Worm (Caenorhabditis elegans): Measurements from ENCODE around the gene C42D4.19.

DNA sequence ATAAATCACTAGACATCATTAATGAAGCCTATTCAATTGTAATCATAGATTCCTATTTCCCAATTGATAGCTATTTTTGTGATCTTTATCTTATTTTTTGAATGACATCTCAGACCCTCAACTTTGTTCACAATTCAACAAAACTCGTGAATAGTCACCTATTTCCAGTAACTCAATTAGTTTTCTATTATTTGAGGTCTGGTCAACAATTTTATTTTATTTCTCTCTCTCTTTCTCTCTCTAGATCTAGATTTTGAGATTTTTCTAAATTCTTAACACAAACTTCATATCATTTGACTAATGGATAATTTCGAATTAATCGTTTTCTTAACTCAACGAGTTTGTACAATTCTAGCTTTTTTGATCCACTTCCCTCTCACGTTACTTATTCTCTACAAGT is 2.0 kb upstream of the C42D4.19 start, which contains the start of gene str-1:
- TF ChIP-seq nhr-12 (tag; optimal IDR thresholded peaks at IDR 0.05), result no peak
- TF ChIP-seq lin-32 (GFP tag; optimal IDR thresholded peaks at IDR 0.05), result no peak
- TF ChIP-seq snpc-4 (tag; optimal IDR thresholded peaks at IDR 0.05), result no peak
- no peak for TF ChIP-seq sptf-1 (tag; optimal IDR thresholded peaks at IDR 0.05)
- no peak for TF ChIP-seq flh-1 (GFP tag; optimal IDR thresholded peaks at IDR 0.05)
- TF ChIP-seq pha-4 (tag; optimal IDR thresholded peaks at IDR 0.05), result no peak
- no peak for TF ChIP-seq unc-62 (GFP tag; optimal IDR thresholded peaks at IDR 0.05)
- no peak for TF ChIP-seq ceh-43 (GFP tag; optimal IDR thresholded peaks at IDR 0.05)
- TF ChIP-seq elt-1 (tag; optimal IDR thresholded peaks at IDR 0.05; ENCODE audit: borderline replicate concordance, insufficient read depth), result no peak
- TF ChIP-seq lin-13 (tag; optimal IDR thresholded peaks at IDR 0.05), result no peak
- no peak for TF ChIP-seq zip-8 (tag; optimal IDR thresholded peaks at IDR 0.05)
- no peak for TF ChIP-seq ces-1 (GFP tag; optimal IDR thresholded peaks at IDR 0.05)
- TF ChIP-seq mls-2 (tag; optimal IDR thresholded peaks at IDR 0.05), result no peak
- TF ChIP-seq nhr-28 (tag; optimal IDR thresholded peaks at IDR 0.05), result no peak

Measured in whole organism, mixed stage, embryonic.